Worm (Caenorhabditis elegans) whole organism, L4 larva: ENCODE measurements around the gene Y38H6C.23.

Source experiments
- D1046.2 ChIP-seq: fragments of 200-800 bp; sonication (Bioruptor generic); IDR thresholded peaks from 2 replicates; pipeline ENCODE4 v1.3.6; 2022; ENCODE audit warnings: missing genetic modification characterization, missing compliant biosample characterization
- F10B5.3 ChIP-seq: sonication (generic microtip); optimal IDR thresholded peaks from 2 replicates; lab custom pipeline; 2016; ENCODE audit warnings: mild to moderate bottlenecking, missing genetic modification characterization, missing compliant biosample characterization
- F26F4.8 ChIP-seq: fragments of 200-800 bp; sonication (Bioruptor generic); conservative IDR thresholded peaks from 2 replicates; pipeline ENCODE4 v1.3.6; 2022; ENCODE audit warnings: missing genetic modification characterization, missing compliant biosample characterization
- F44E2.7 ChIP-seq: fragments of 200-800 bp; sonication (Bioruptor generic); IDR thresholded peaks from 2 replicates; pipeline ENCODE4 v2.1.2; 2022; ENCODE audit warnings: missing genetic modification characterization, missing compliant biosample characterization
- R02D3.7 ChIP-seq: fragments of 150-350 bp; sonication (generic microtip); optimal IDR thresholded peaks from 3 replicates; lab custom pipeline; 2014; ENCODE audit warnings: missing biosample characterization, missing genetic modification characterization
- T20F7.1 ChIP-seq: fragments of 200-800 bp; sonication (Bioruptor generic); optimal IDR thresholded peaks from 2 replicates; lab custom pipeline; 2018; ENCODE audit warnings: mild to moderate bottlenecking, missing genetic modification characterization, missing compliant biosample characterization
- T26A8.4 ChIP-seq: fragments of 200-800 bp; sonication (Bioruptor generic); IDR thresholded peaks from 2 replicates; pipeline ENCODE4 v1.3.6; 2022; ENCODE audit warnings: missing genetic modification characterization, missing compliant biosample characterization
- Y48G9A.11 ChIP-seq: fragments of 200-800 bp; sonication (Bioruptor generic); IDR thresholded peaks from 2 replicates; pipeline ENCODE4 v1.3.6; 2022; ENCODE audit warnings: missing genetic modification reagents, missing genetic modification characterization, missing compliant biosample characterization
- ZK337.2 ChIP-seq: fragments of 200-800 bp; sonication (Bioruptor generic); IDR thresholded peaks from 2 replicates; pipeline ENCODE4 v1.3.6; 2022; ENCODE audit warnings: missing genetic modification reagents, missing genetic modification characterization, missing compliant biosample characterization
- arid-1 ChIP-seq: fragments of 200-800 bp; sonication (Bioruptor generic); conservative IDR thresholded peaks from 2 replicates; pipeline ENCODE4 v1.3.6; 2022; ENCODE audit warnings: missing genetic modification reagents, missing genetic modification characterization, missing compliant biosample characterization
- ceh-28 ChIP-seq: fragments of 150-350 bp; optimal IDR thresholded peaks from 2 replicates; lab custom pipeline; 2014; ENCODE audit warnings: missing biosample characterization, missing genetic modification reagents, missing genetic modification characterization
- ceh-62 ChIP-seq: sonication (generic microtip); optimal IDR thresholded peaks from 2 replicates; lab custom pipeline; 2017; ENCODE audit warnings: missing biosample characterization, missing genetic modification characterization
- daf-19 ChIP-seq: fragments of 200-800 bp; sonication (Bioruptor generic); conservative IDR thresholded peaks from 2 replicates; pipeline ENCODE4 v1.3.6; 2022; ENCODE audit warnings: missing genetic modification characterization, missing compliant biosample characterization
- dmd-8 ChIP-seq: fragments of 200-800 bp; sonication (Bioruptor generic); IDR thresholded peaks from 2 replicates; pipeline ENCODE4 v1.3.6; 2022; ENCODE audit warnings: missing genetic modification characterization, missing compliant biosample characterization
- duxl-1 ChIP-seq: sonication (generic microtip); optimal IDR thresholded peaks from 2 replicates; lab custom pipeline; 2016; ENCODE audit warnings: mild to moderate bottlenecking, missing genetic modification characterization, moderate library complexity, missing compliant biosample characterization; ENCODE audit not compliant: poor library complexity
- egl-43 ChIP-seq: fragments of 200-800 bp; sonication (Bioruptor generic); IDR thresholded peaks from 2 replicates; pipeline ENCODE4 v1.3.6; 2022; ENCODE audit warnings: missing genetic modification reagents, missing genetic modification characterization, missing compliant biosample characterization
- fos-1 ChIP-seq: fragments of 150-350 bp; optimal IDR thresholded peaks from 2 replicates; lab custom pipeline; 2014; ENCODE audit warnings: missing biosample characterization, missing genetic modification characterization
- gei-8 ChIP-seq: fragments of 200-800 bp; sonication (Bioruptor generic); optimal IDR thresholded peaks from 2 replicates; lab custom pipeline; 2018; ENCODE audit warnings: mild to moderate bottlenecking, missing genetic modification characterization, missing compliant biosample characterization
- hlh-30 ChIP-seq: sonication (generic microtip); optimal IDR thresholded peaks from 2 replicates; lab custom pipeline; 2017; ENCODE audit warnings: antibody characterized with exemption, mild to moderate bottlenecking, missing genetic modification characterization, missing compliant biosample characterization; ENCODE audit not compliant: insufficient read depth
- hmg-1.1 ChIP-seq: fragments of 200-800 bp; sonication (Bioruptor generic); IDR thresholded peaks from 2 replicates; pipeline ENCODE4 v1.3.6; 2022; ENCODE audit warnings: missing genetic modification reagents, missing genetic modification characterization, missing compliant biosample characterization
- jun-1 ChIP-seq: fragments of 150-350 bp; optimal IDR thresholded peaks from 2 replicates; lab custom pipeline; 2014; ENCODE audit warnings: missing biosample characterization, missing genetic modification reagents, missing genetic modification characterization
- lim-7 ChIP-seq: fragments of 200-800 bp; sonication (Bioruptor generic); IDR thresholded peaks from 2 replicates; pipeline ENCODE4 v1.3.6; 2022; ENCODE audit warnings: missing genetic modification characterization, missing compliant biosample characterization
- lin-1 ChIP-seq: fragments of 200-800 bp; sonication (Bioruptor generic); IDR thresholded peaks from 2 replicates; pipeline ENCODE4 v1.3.6; 2022; ENCODE audit warnings: missing genetic modification reagents, missing genetic modification characterization, missing compliant biosample characterization
- lin-15B ChIP-seq: fragments of 150-350 bp; sonication (generic microtip); optimal IDR thresholded peaks from 3 replicates; lab custom pipeline; 2014; ENCODE audit warnings: missing biosample characterization, missing genetic modification characterization
- lin-38 ChIP-seq: fragments of 200-800 bp; sonication (Bioruptor generic); IDR thresholded peaks from 2 replicates; pipeline ENCODE4 v1.3.6; 2022; ENCODE audit warnings: missing genetic modification reagents, missing genetic modification characterization, missing compliant biosample characterization
- lin-39 ChIP-seq: fragments of 150-350 bp; optimal IDR thresholded peaks from 2 replicates; lab custom pipeline; 2014; ENCODE audit warnings: missing biosample characterization, missing genetic modification reagents, missing genetic modification characterization
- madf-5 ChIP-seq, 2 experiments: fragments of 200-800 bp; sonication (Bioruptor generic); IDR thresholded peaks; 2 replicates each; pipeline ENCODE4 v1.3.6; 2022; ENCODE audit warnings: missing compliant biosample characterization in 2 of 2, missing genetic modification characterization in 2 of 2
- mep-1 ChIP-seq: fragments of 150-350 bp; sonication (generic microtip); optimal IDR thresholded peaks from 3 replicates; lab custom pipeline; 2014; ENCODE audit warnings: missing biosample characterization, missing genetic modification characterization
- mxl-2 ChIP-seq: fragments of 200-800 bp; sonication (Bioruptor generic); conservative IDR thresholded peaks from 2 replicates; pipeline ENCODE4 v1.3.6; 2022; ENCODE audit warnings: missing genetic modification reagents, missing genetic modification characterization, missing compliant biosample characterization
- nhr-10 ChIP-seq: fragments of 150-350 bp; optimal IDR thresholded peaks from 2 replicates; lab custom pipeline; 2014; ENCODE audit warnings: missing biosample characterization, missing genetic modification characterization
- nhr-11 ChIP-seq: fragments of 150-350 bp; optimal IDR thresholded peaks from 2 replicates; lab custom pipeline; 2014; ENCODE audit warnings: missing biosample characterization, missing genetic modification characterization
- nhr-237 ChIP-seq: sonication (generic microtip); optimal IDR thresholded peaks from 2 replicates; lab custom pipeline; 2017; ENCODE audit warnings: missing biosample characterization, missing genetic modification characterization
- nhr-28 ChIP-seq: fragments of 150-350 bp; optimal IDR thresholded peaks from 2 replicates; lab custom pipeline; 2014; ENCODE audit warnings: missing biosample characterization, missing genetic modification characterization
- nhr-42 ChIP-seq: fragments of 200-800 bp; sonication (Bioruptor generic); IDR thresholded peaks from 2 replicates; pipeline ENCODE4 v1.3.6; 2022; ENCODE audit warnings: missing genetic modification characterization, missing compliant biosample characterization
- nhr-76 ChIP-seq: fragments of 150-350 bp; optimal IDR thresholded peaks from 2 replicates; lab custom pipeline; 2014; ENCODE audit warnings: missing biosample characterization, missing genetic modification characterization
- nhr-77 ChIP-seq: fragments of 150-350 bp; optimal IDR thresholded peaks from 2 replicates; lab custom pipeline; 2014; ENCODE audit warnings: missing biosample characterization, missing genetic modification characterization
- pha-4 ChIP-seq, 2 experiments: fragments of 150-350 bp in 1 of 2; fragments of 200-800 bp in 1 of 2; sonication (Bioruptor generic) in 1 of 2; IDR thresholded peaks in 1 of 2; optimal IDR thresholded peaks in 1 of 2; 2 replicates each; pipeline versions ENCODE4 v1.3.6 to Lab custom; 2014 to 2022; ENCODE audit warnings: missing genetic modification characterization in 2 of 2, missing genetic modification reagents in 2 of 2, missing biosample characterization in 1 of 2, missing compliant biosample characterization in 1 of 2
- php-3 ChIP-seq: fragments of 200-800 bp; sonication (Bioruptor generic); IDR thresholded peaks from 2 replicates; pipeline ENCODE4 v1.3.6; 2022; ENCODE audit warnings: missing genetic modification reagents, missing genetic modification characterization, missing compliant biosample characterization
- pqm-1 ChIP-seq: sonication (generic microtip); optimal IDR thresholded peaks from 2 replicates; lab custom pipeline; 2017; ENCODE audit warnings: missing biosample characterization, missing genetic modification characterization
- saeg-2 ChIP-seq: fragments of 200-800 bp; sonication (Bioruptor generic); IDR thresholded peaks from 2 replicates; pipeline ENCODE4 v1.3.6; 2022; ENCODE audit warnings: missing genetic modification reagents, missing genetic modification characterization, missing compliant biosample characterization
- set-16 ChIP-seq: fragments of 200-800 bp; sonication (Bioruptor generic); IDR thresholded peaks from 2 replicates; pipeline ENCODE4 v1.3.6; 2022; ENCODE audit warnings: missing genetic modification reagents, missing genetic modification characterization, missing compliant biosample characterization
- skn-1 ChIP-seq: fragments of 150-350 bp; optimal IDR thresholded peaks from 2 replicates; lab custom pipeline; 2014; ENCODE audit warnings: missing biosample characterization, missing genetic modification characterization
- snpc-1.2 ChIP-seq: fragments of 200-800 bp; sonication (Bioruptor generic); IDR thresholded peaks from 2 replicates; pipeline ENCODE4 v1.3.6; 2022; ENCODE audit warnings: missing genetic modification reagents, missing genetic modification characterization, missing compliant biosample characterization
- spr-1 ChIP-seq: sonication (generic microtip); optimal IDR thresholded peaks from 2 replicates; lab custom pipeline; 2016; ENCODE audit warnings: mild to moderate bottlenecking, missing genetic modification characterization, missing compliant biosample characterization
- spr-3 ChIP-seq: fragments of 200-800 bp; sonication (Bioruptor generic); optimal IDR thresholded peaks from 2 replicates; lab custom pipeline; 2018; ENCODE audit warnings: mild to moderate bottlenecking, missing genetic modification characterization, missing compliant biosample characterization
- unc-62 ChIP-seq, 3 experiments: fragments of 150-350 bp in 1 of 3; sonication (generic microtip); optimal IDR thresholded peaks in 2 of 3; peaks in 1 of 3; 1 replicate in 1 of 3; 2 replicates in 2 of 3; lab custom pipeline; 2014 to 2017; ENCODE audit warnings: missing biosample characterization in 3 of 3, missing genetic modification characterization in 3 of 3, missing genetic modification reagents in 3 of 3, missing genotype in 1 of 3
- vab-7 ChIP-seq: fragments of 200-800 bp; sonication (Bioruptor generic); IDR thresholded peaks from 2 replicates; pipeline ENCODE4 v1.3.6; 2022; ENCODE audit warnings: missing genetic modification reagents, missing genetic modification characterization, missing compliant biosample characterization
- zag-1 ChIP-seq: fragments of 150-350 bp; optimal IDR thresholded peaks from 2 replicates; lab custom pipeline; 2014; ENCODE audit warnings: missing biosample characterization, missing genetic modification characterization
- zfp-2 ChIP-seq: sonication (generic microtip); optimal IDR thresholded peaks from 2 replicates; lab custom pipeline; 2016; ENCODE audit warnings: mild to moderate bottlenecking, missing genetic modification characterization, missing compliant biosample characterization
- zfp-3 ChIP-seq: fragments of 200-800 bp; sonication (Bioruptor generic); conservative IDR thresholded peaks from 2 replicates; pipeline ENCODE4 v1.3.6; 2022; ENCODE audit warnings: missing genetic modification reagents, missing genetic modification characterization, missing compliant biosample characterization
- zip-11 ChIP-seq: fragments of 200-800 bp; sonication (Bioruptor generic); IDR thresholded peaks from 2 replicates; pipeline ENCODE4 v1.3.6; 2022; ENCODE audit warnings: missing genetic modification characterization, missing compliant biosample characterization

Gene Y38H6C.23

ce11 chrV:20580511-20581040, 24.4 kb upstream of the Y38H6C.23 start, which contains the start of gene F26F2.7 (continued):
- no peak for TF ChIP-seq zfp-3 (GFP tag; lab: Robert Waterston, UW)
- no peak for TF ChIP-seq Y48G9A.11
- TF ChIP-seq zip-11 (GFP tag; lab: Robert Waterston, UW), result no peak
- TF ChIP-seq ZK337.2 (GFP tag; lab: Robert Waterston, UW), result no peak
- TF ChIP-seq lin-15B (tag; lab: Kevin White, UChicago), result no peak
- TF ChIP-seq nhr-237 (tag; lab: Kevin White, UChicago), result no peak
- TF ChIP-seq F44E2.7, result 0 out of 2 replicates have a peak, but pooled peaks have one; percentile 47
- no peak for TF ChIP-seq skn-1 (tag; lab: Kevin White, UChicago)
- TF ChIP-seq zag-1, result no peak
- peak; percentile 74 for TF ChIP-seq spr-3 (GFP tag; lab: Kevin White, UChicago)
- no peak for TF ChIP-seq nhr-76 (tag; lab: Kevin White, UChicago)
- no peak for TF ChIP-seq nhr-10
- TF ChIP-seq snpc-1.2, result no peak
- TF ChIP-seq php-3 (GFP tag; lab: Robert Waterston, UW), result peak; percentile 92; the same call in 1 of the 2 replicates
- peak; percentile 67 for TF ChIP-seq nhr-28 (tag; lab: Kevin White, UChicago)
- TF ChIP-seq unc-62 (GFP tag; optimal IDR thresholded peaks at IDR 0.05 in 1 of 2; lab: Kevin White, UChicago), result no peak
- no peak for TF ChIP-seq unc-62 (tag; optimal IDR thresholded peaks at IDR 0.05; lab: Kevin White, UChicago)
- TF ChIP-seq set-16 (GFP tag; lab: Robert Waterston, UW), result no peak
- peak; percentile 68 for TF ChIP-seq F10B5.3
- peak; percentile 77 for TF ChIP-seq pha-4 (GFP tag; IDR thresholded peaks at IDR 0.05; lab: Robert Waterston, UW)
- no peak for TF ChIP-seq pha-4 (tag; optimal IDR thresholded peaks at IDR 0.05; lab: Kevin White, UChicago)
- no peak for TF ChIP-seq gei-8
- TF ChIP-seq egl-43, result no peak
- no peak for TF ChIP-seq D1046.2 (GFP tag; lab: Robert Waterston, UW)
- no peak for TF ChIP-seq mep-1 (tag; lab: Kevin White, UChicago)
- peak; percentile 25 for TF ChIP-seq pqm-1
- peak; percentile 64 for TF ChIP-seq arid-1 (GFP tag; lab: Robert Waterston, UW)
- no peak for TF ChIP-seq lim-7 (GFP tag; lab: Robert Waterston, UW)
- no peak for TF ChIP-seq lin-39 (tag; lab: Kevin White, UChicago)
- peak; percentile 72 for TF ChIP-seq nhr-77 (tag; lab: Kevin White, UChicago)
- peak; percentile 84 for TF ChIP-seq hmg-1.1
- TF ChIP-seq dmd-8 (GFP tag; lab: Robert Waterston, UW), result no peak
- TF ChIP-seq R02D3.7 (tag; lab: Kevin White, UChicago), result no peak
- no peak for TF ChIP-seq ceh-62 (tag; lab: Kevin White, UChicago)
- TF ChIP-seq saeg-2 (GFP tag; lab: Robert Waterston, UW), result peak; percentile 67
- peak; percentile 70; the same call in 1 of the 2 replicates for TF ChIP-seq T26A8.4 (GFP tag; lab: Robert Waterston, UW)
- TF ChIP-seq lin-38 (GFP tag; lab: Robert Waterston, UW), result no peak
- peak; percentile 30 for TF ChIP-seq nhr-11 (tag; lab: Kevin White, UChicago)
- no peak for TF ChIP-seq zfp-2 (tag; lab: Kevin White, UChicago)
- peak; percentile 70 for TF ChIP-seq spr-1 (tag; lab: Kevin White, UChicago)
- TF ChIP-seq lin-1, result peak; percentile 65; the same call in 1 of the 2 replicates
- no peak for TF ChIP-seq madf-5 (GFP tag; IDR thresholded peaks at IDR 0.05; lab: Robert Waterston, UW)
- peak; percentile 80 for TF ChIP-seq duxl-1 (tag; lab: Kevin White, UChicago)
- TF ChIP-seq fos-1 (tag; lab: Kevin White, UChicago), result no peak
- no peak for TF ChIP-seq F26F4.8 (GFP tag; lab: Robert Waterston, UW)
- peak; percentile 98 for TF ChIP-seq hlh-30 (tag; lab: Kevin White, UChicago)
- TF ChIP-seq vab-7 (GFP tag; lab: Robert Waterston, UW), result no peak
- peak; percentile 74; the same call in 1 of the 2 replicates for TF ChIP-seq nhr-42 (GFP tag; lab: Robert Waterston, UW)
- TF ChIP-seq jun-1 (tag; lab: Kevin White, UChicago), result no peak
- no peak for TF ChIP-seq T20F7.1 (GFP tag; lab: Kevin White, UChicago)
- no peak for TF ChIP-seq mxl-2
- TF ChIP-seq ceh-28 (tag; lab: Kevin White, UChicago), result no peak
- no peak for TF ChIP-seq daf-19 (GFP tag; lab: Robert Waterston, UW)
